Fruit fly (Drosophila melanogaster): ENCODE measurements around the gene CG13989.

Gene CG13989

dm6 chr2L:6197773-6198172 lies 37.6 kb downstream of the CG13989 start:
- no peak for TF ChIP-seq kay (GFP tag; ENCODE audit: borderline replicate concordance)
- TF ChIP-seq ovo (GFP tag; optimal IDR thresholded peaks at IDR 0.05), result no peak
- TF ChIP-seq pad (GFP tag; optimal IDR thresholded peaks at IDR 0.05), result no peak
- no peak for TF ChIP-seq CG1620 (GFP tag; optimal IDR thresholded peaks at IDR 0.05)
- no peak for TF ChIP-seq Crg-1 (GFP tag; optimal IDR thresholded peaks at IDR 0.05)
- no peak for TF ChIP-seq cic (GFP tag; optimal IDR thresholded peaks at IDR 0.05)
- no peak for TF ChIP-seq bab1 (GFP tag; optimal IDR thresholded peaks at IDR 0.05)

- TF ChIP-seq CG11617 (GFP tag; optimal IDR thresholded peaks at IDR 0.05), result no peak
These were observed 38.6 kb downstream of the CG13989 start for dm6 chr2L:6198822-6199221.

dm6 chr2L:6199544-6199943 lies 39.3 kb downstream of the CG13989 start:
- no peak for TF ChIP-seq bab1 (GFP tag; optimal IDR thresholded peaks at IDR 0.05)
- no peak for TF ChIP-seq CG1620 (GFP tag; optimal IDR thresholded peaks at IDR 0.05)
- TF ChIP-seq Hr96 (GFP tag; optimal IDR thresholded peaks at IDR 0.05), result no peak
- TF ChIP-seq tj (GFP tag; optimal IDR thresholded peaks at IDR 0.05), result no peak
- TF ChIP-seq Crg-1 (GFP tag; optimal IDR thresholded peaks at IDR 0.05), result no peak
- no peak for TF ChIP-seq CG12768 (GFP tag; optimal IDR thresholded peaks at IDR 0.05)
- TF ChIP-seq cic (GFP tag; optimal IDR thresholded peaks at IDR 0.05), result no peak
- TF ChIP-seq Clk (GFP tag; optimal IDR thresholded peaks at IDR 0.05), result no peak
- no peak for TF ChIP-seq Mnt (GFP tag; optimal IDR thresholded peaks at IDR 0.05)
- no peak for TF ChIP-seq CG11617 (GFP tag; optimal IDR thresholded peaks at IDR 0.05)
- TF ChIP-seq pad (GFP tag; optimal IDR thresholded peaks at IDR 0.05), result no peak
- no peak for TF ChIP-seq CG7045 (GFP tag; optimal IDR thresholded peaks at IDR 0.05)
- no peak for TF ChIP-seq toe (GFP tag; optimal IDR thresholded peaks at IDR 0.05)
- TF ChIP-seq ovo (GFP tag; optimal IDR thresholded peaks at IDR 0.05), result no peak

- TF ChIP-seq CG33017 (tag; optimal IDR thresholded peaks at IDR 0.05) (no peak), cnc (optimal IDR thresholded peaks at IDR 0.05) (no peak), kay (GFP tag; ENCODE audit: borderline replicate concordance) (no peak)
These were observed 41.3 kb downstream of the CG13989 start for dm6 chr2L:6201469-6201868.

dm6 chr2L:6202881-6203280 lies 42.7 kb downstream of the CG13989 start:
- no peak for TF ChIP-seq kay (GFP tag; ENCODE audit: borderline replicate concordance)
- TF ChIP-seq tj (GFP tag; optimal IDR thresholded peaks at IDR 0.05), result no peak
- no peak for TF ChIP-seq ovo (GFP tag; optimal IDR thresholded peaks at IDR 0.05)

- TF ChIP-seq Clk (GFP tag; optimal IDR thresholded peaks at IDR 0.05) (no peak), CG11617 (GFP tag; optimal IDR thresholded peaks at IDR 0.05) (no peak), pad (GFP tag; optimal IDR thresholded peaks at IDR 0.05) (no peak), tj (GFP tag; optimal IDR thresholded peaks at IDR 0.05) (no peak), cnc (optimal IDR thresholded peaks at IDR 0.05) (no peak), CG33017 (tag; optimal IDR thresholded peaks at IDR 0.05) (no peak), ovo (GFP tag; optimal IDR thresholded peaks at IDR 0.05) (no peak), CG14711 (tag; optimal IDR thresholded peaks at IDR 0.05) (no peak), CG7045 (GFP tag; optimal IDR thresholded peaks at IDR 0.05) (no peak), Mnt (GFP tag; optimal IDR thresholded peaks at IDR 0.05) (no peak), CG7101 (tag; optimal IDR thresholded peaks at IDR 0.05) (no peak), Crg-1 (GFP tag; optimal IDR thresholded peaks at IDR 0.05) (no peak), CG1620 (GFP tag; optimal IDR thresholded peaks at IDR 0.05) (no peak), kay (GFP tag; ENCODE audit: borderline replicate concordance) (no peak)
These were observed 44.6 kb downstream of the CG13989 start for dm6 chr2L:6204624-6205303.

dm6 chr2L:6210818-6211217 lies 50.6 kb downstream of the CG13989 start:
- TF ChIP-seq cnc (optimal IDR thresholded peaks at IDR 0.05) (no peak), CG1620 (GFP tag; optimal IDR thresholded peaks at IDR 0.05) (no peak), CG33017 (tag; optimal IDR thresholded peaks at IDR 0.05) (no peak), Mnt (GFP tag; optimal IDR thresholded peaks at IDR 0.05) (no peak), tj (GFP tag; optimal IDR thresholded peaks at IDR 0.05) (no peak), CG12768 (GFP tag; optimal IDR thresholded peaks at IDR 0.05) (no peak), toe (GFP tag; optimal IDR thresholded peaks at IDR 0.05) (no peak), ovo (GFP tag; optimal IDR thresholded peaks at IDR 0.05) (no peak), kay (GFP tag; ENCODE audit: borderline replicate concordance) (no peak), Crg-1 (GFP tag; optimal IDR thresholded peaks at IDR 0.05) (no peak), CG7101 (tag; optimal IDR thresholded peaks at IDR 0.05) (no peak), CG7045 (GFP tag; optimal IDR thresholded peaks at IDR 0.05) (no peak), Clk (GFP tag; optimal IDR thresholded peaks at IDR 0.05) (no peak), CG5204 (GFP tag; optimal IDR thresholded peaks at IDR 0.05) (no peak), CG11617 (GFP tag; optimal IDR thresholded peaks at IDR 0.05) (no peak), CG14711 (tag; optimal IDR thresholded peaks at IDR 0.05) (no peak), cic (GFP tag; optimal IDR thresholded peaks at IDR 0.05) (no peak), pad (GFP tag; optimal IDR thresholded peaks at IDR 0.05) (no peak)

Data from whole organism, adult.